Worm (Caenorhabditis elegans) whole organism, L3 larva: ENCODE data around the gene F59A6.10.

Source experiments
- pha-4 ChIP-seq: fragments of 150-350 bp; optimal IDR thresholded peaks from 2 replicates; lab custom pipeline; 2014; ENCODE audit warnings: missing biosample characterization, missing genetic modification reagents, missing genetic modification characterization
- ztf-11 ChIP-seq: fragments of 150-350 bp; optimal IDR thresholded peaks from 2 replicates; lab custom pipeline; 2014; ENCODE audit warnings: missing biosample characterization, missing genetic modification characterization

ce11 chrII:5042381-5042930, 38.7 kb downstream of the F59A6.10 start:
- TF ChIP-seq pha-4 (tag; lab: Kevin White, UChicago) (no peak), ztf-11 (tag; lab: Kevin White, UChicago) (no peak)
